In genomic region chrII:13860900-13861299, ce11 we compare ENCODE assay signal across 2 worm cellular contexts.
TF ChIP-seq lines count a peak whose summit lies in the region.

No protein-coding gene starts in this region.

TF ChIP-seq in whole organism, L1 larva, 84 proteins besides CTCF, POLR2A, EP300 and RAD21 (continued from another document):
- TF ChIP-seq efl-1 (optimal IDR thresholded peaks at IDR 0.05; lab: Kevin White, UChicago) (no peak), efl-1 (GFP tag; optimal IDR thresholded peaks at IDR 0.05 in 1 of 2; lab: Kevin White, UChicago) (peak in 1 of 2 experiments; percentile 86), efl-3 (GFP tag; optimal IDR thresholded peaks at IDR 0.05; lab: Kevin White, UChicago) (no peak), isw-1 (GFP tag; IDR thresholded peaks at IDR 0.05; lab: Robert Waterston, UW) (no peak), rnt-1 (tag; optimal IDR thresholded peaks at IDR 0.05; lab: Kevin White, UChicago) (no peak), nhr-77 (tag; optimal IDR thresholded peaks at IDR 0.05; lab: Kevin White, UChicago) (no peak), nhr-237 (tag; optimal IDR thresholded peaks at IDR 0.05; lab: Kevin White, UChicago) (no peak), nhr-12 (tag; optimal IDR thresholded peaks at IDR 0.05; lab: Kevin White, UChicago) (no peak), nhr-85 (tag; lab: Kevin White, UChicago) (peak; percentile 50), mef-2 (tag; optimal IDR thresholded peaks at IDR 0.05; lab: Kevin White, UChicago) (no peak), unc-30 (tag; optimal IDR thresholded peaks at IDR 0.05; lab: Kevin White, UChicago) (no peak), zip-4 (GFP tag; optimal IDR thresholded peaks at IDR 0.05; lab: Kevin White, UChicago) (no peak), lin-15B (tag; optimal IDR thresholded peaks at IDR 0.05; lab: Kevin White, UChicago) (no peak), nhr-84 (tag; optimal IDR thresholded peaks at IDR 0.05; lab: Kevin White, UChicago) (no peak), ama-1 (optimal IDR thresholded peaks at IDR 0.05; lab: Kevin White, UChicago) (no peak), blmp-1 (tag; optimal IDR thresholded peaks at IDR 0.05; lab: Kevin White, UChicago) (no peak), grh-1 (GFP tag; IDR thresholded peaks at IDR 0.05; lab: Robert Waterston, UW) (no peak)
TF ChIP-seq in whole organism, L1 larva: peak in this region for 5.

TF ChIP-seq in whole organism, L4 larva, 104 proteins besides CTCF, POLR2A, EP300 and RAD21 (continued from another document):
- no peak for TF ChIP-seq lin-13 (GFP tag; optimal IDR thresholded peaks at IDR 0.05; lab: Kevin White, UChicago)
- no peak for TF ChIP-seq F49E8.2 (tag; optimal IDR thresholded peaks at IDR 0.05; lab: Kevin White, UChicago; ENCODE audit: borderline replicate concordance)
- TF ChIP-seq egl-43 (GFP tag; IDR thresholded peaks at IDR 0.05; lab: Robert Waterston, UW) = no peak
- no peak for TF ChIP-seq arid-1 (GFP tag; conservative IDR thresholded peaks at IDR 0.05; lab: Robert Waterston, UW)
- no peak for TF ChIP-seq set-16 (GFP tag; IDR thresholded peaks at IDR 0.05; lab: Robert Waterston, UW)
- TF ChIP-seq mxl-2 (GFP tag; conservative IDR thresholded peaks at IDR 0.05; lab: Robert Waterston, UW) = no peak
- no peak for TF ChIP-seq nhr-42 (GFP tag; IDR thresholded peaks at IDR 0.05; lab: Robert Waterston, UW)
- peak; percentile 61 for TF ChIP-seq hlh-30 (tag; optimal IDR thresholded peaks at IDR 0.05; lab: Kevin White, UChicago; ENCODE audit: insufficient read depth)
- TF ChIP-seq nhr-77 (tag; optimal IDR thresholded peaks at IDR 0.05; lab: Kevin White, UChicago) = peak; percentile 68
- TF ChIP-seq madf-9 (GFP tag; conservative IDR thresholded peaks at IDR 0.05; lab: Robert Waterston, UW) = no peak
- no peak for TF ChIP-seq ceh-20 (GFP tag; IDR thresholded peaks at IDR 0.05; lab: Robert Waterston, UW)
- no peak for TF ChIP-seq lin-15B (tag; optimal IDR thresholded peaks at IDR 0.05; lab: Kevin White, UChicago)
- no peak for TF ChIP-seq Y5F2A.4 (GFP tag; optimal IDR thresholded peaks at IDR 0.05; lab: Kevin White, UChicago)
- no peak for TF ChIP-seq F37D6.2 (tag; optimal IDR thresholded peaks at IDR 0.05; lab: Kevin White, UChicago)
- TF ChIP-seq nhr-76 (tag; optimal IDR thresholded peaks at IDR 0.05; lab: Kevin White, UChicago) = no peak
- TF ChIP-seq dve-1 (tag; optimal IDR thresholded peaks at IDR 0.05; lab: Kevin White, UChicago; ENCODE audit: insufficient read depth) = peak; percentile 42
- no peak for TF ChIP-seq jun-1 (tag; optimal IDR thresholded peaks at IDR 0.05; lab: Kevin White, UChicago)
- TF ChIP-seq lim-7 (GFP tag; IDR thresholded peaks at IDR 0.05; lab: Robert Waterston, UW) = no peak
- TF ChIP-seq snpc-1.2 (GFP tag; IDR thresholded peaks at IDR 0.05; lab: Robert Waterston, UW) = no peak
- TF ChIP-seq dmd-6 (GFP tag; IDR thresholded peaks at IDR 0.05; lab: Robert Waterston, UW) = peak; percentile 73
- no peak for TF ChIP-seq F44E2.7 (GFP tag; IDR thresholded peaks at IDR 0.05; lab: Robert Waterston, UW)
- no peak for TF ChIP-seq saeg-2 (GFP tag; IDR thresholded peaks at IDR 0.05; lab: Robert Waterston, UW)
- TF ChIP-seq ceh-82 (tag; optimal IDR thresholded peaks at IDR 0.05; lab: Kevin White, UChicago) = no peak
- no peak for TF ChIP-seq T26A8.4 (GFP tag; IDR thresholded peaks at IDR 0.05; lab: Robert Waterston, UW)
- TF ChIP-seq dmd-9 (GFP tag; IDR thresholded peaks at IDR 0.05; lab: Robert Waterston, UW) = no peak
- no peak for TF ChIP-seq ces-1 (GFP tag; optimal IDR thresholded peaks at IDR 0.05; lab: Kevin White, UChicago)
- no peak for TF ChIP-seq gei-8 (GFP tag; optimal IDR thresholded peaks at IDR 0.05; lab: Kevin White, UChicago)
- no peak for TF ChIP-seq daf-16 (GFP tag; optimal IDR thresholded peaks at IDR 0.05; lab: Kevin White, UChicago)
- peak; percentile 5 for TF ChIP-seq daf-16 (tag; optimal IDR thresholded peaks at IDR 0.05; lab: Kevin White, UChicago)
- TF ChIP-seq duxl-1 (tag; optimal IDR thresholded peaks at IDR 0.05; lab: Kevin White, UChicago; ENCODE audit: poor library complexity) = no peak
- no peak for TF ChIP-seq lin-1 (GFP tag; IDR thresholded peaks at IDR 0.05; lab: Robert Waterston, UW)
- no peak for TF ChIP-seq unc-39 (tag; optimal IDR thresholded peaks at IDR 0.05; lab: Kevin White, UChicago)
- TF ChIP-seq zfp-2 (tag; optimal IDR thresholded peaks at IDR 0.05; lab: Kevin White, UChicago) = no peak
- TF ChIP-seq zag-1 (tag; optimal IDR thresholded peaks at IDR 0.05; lab: Kevin White, UChicago) = no peak
- no peak for TF ChIP-seq ama-1 (optimal IDR thresholded peaks at IDR 0.05; lab: Kevin White, UChicago)
- TF ChIP-seq mep-1 (tag; optimal IDR thresholded peaks at IDR 0.05; lab: Kevin White, UChicago) = no peak
- no peak for TF ChIP-seq attf-4 (tag; optimal IDR thresholded peaks at IDR 0.05; lab: Kevin White, UChicago)
- no peak for TF ChIP-seq ztf-7 (tag; optimal IDR thresholded peaks at IDR 0.05; lab: Kevin White, UChicago)
- no peak for TF ChIP-seq skn-1 (tag; optimal IDR thresholded peaks at IDR 0.05; lab: Kevin White, UChicago)
- TF ChIP-seq mxl-3 (GFP tag; optimal IDR thresholded peaks at IDR 0.05; lab: Kevin White, UChicago) = peak; percentile 54
